Worm (Caenorhabditis elegans): ENCODE measurements around the gene F25B4.8.

- TF ChIP-seq nhr-237 (tag; optimal IDR thresholded peaks at IDR 0.05) = no peak
- TF ChIP-seq lin-13 (GFP tag; optimal IDR thresholded peaks at IDR 0.05) = no peak
- no peak for TF ChIP-seq dpl-1 (GFP tag; optimal IDR thresholded peaks at IDR 0.05)
- TF ChIP-seq fos-1 (tag; optimal IDR thresholded peaks at IDR 0.05) = no peak
- TF ChIP-seq elt-3 (tag; optimal IDR thresholded peaks at IDR 0.05) = no peak
- TF ChIP-seq efl-1 (optimal IDR thresholded peaks at IDR 0.05) = no peak
- TF ChIP-seq efl-1 (GFP tag; optimal IDR thresholded peaks at IDR 0.05 in 1 of 2) = peak in 1 of 2 experiments; percentile 81
Observed at ce11 chrV:5708331-5708730, 16.8 kb upstream of the F25B4.8 start.
